Fruit fly (Drosophila melanogaster): Measurements from ENCODE around the gene CG31287.

The CG31287 gene

dm6 chr3R:16209714-16210553 lies 6.8 kb downstream of the CG31287 start:
- TF ChIP-seq insv (optimal IDR thresholded peaks at IDR 0.05) (no peak), ttk (optimal IDR thresholded peaks at IDR 0.05) (no peak), h (optimal IDR thresholded peaks at IDR 0.05) (no peak), Myc (optimal IDR thresholded peaks at IDR 0.05) (no peak), psq (optimal IDR thresholded peaks at IDR 0.05) (no peak), Sin3A (optimal IDR thresholded peaks at IDR 0.05) (no peak)

dm6 chr3R:16210808-16211578 lies 7.8 kb downstream of the CG31287 start:
- TF ChIP-seq h (optimal IDR thresholded peaks at IDR 0.05) (no peak), psq (optimal IDR thresholded peaks at IDR 0.05) (no peak), Sin3A (optimal IDR thresholded peaks at IDR 0.05) (no peak), ttk (optimal IDR thresholded peaks at IDR 0.05) (no peak), Myc (optimal IDR thresholded peaks at IDR 0.05) (no peak), insv (optimal IDR thresholded peaks at IDR 0.05) (no peak)

dm6 chr3R:16211883-16212540 lies 8.8 kb downstream of the CG31287 start:
- TF ChIP-seq Sin3A (optimal IDR thresholded peaks at IDR 0.05) (no peak), psq (optimal IDR thresholded peaks at IDR 0.05) (no peak), Myc (optimal IDR thresholded peaks at IDR 0.05) (no peak), h (optimal IDR thresholded peaks at IDR 0.05) (no peak), insv (optimal IDR thresholded peaks at IDR 0.05) (no peak), ttk (optimal IDR thresholded peaks at IDR 0.05) (no peak)

dm6 chr3R:16212859-16213708 lies 9.9 kb downstream of the CG31287 start:
- no peak for TF ChIP-seq insv (optimal IDR thresholded peaks at IDR 0.05)
- TF ChIP-seq psq (optimal IDR thresholded peaks at IDR 0.05) = no peak
- no peak for TF ChIP-seq h (optimal IDR thresholded peaks at IDR 0.05)
- no peak for TF ChIP-seq Sin3A (optimal IDR thresholded peaks at IDR 0.05)
- no peak for TF ChIP-seq Myc (optimal IDR thresholded peaks at IDR 0.05)

- no peak for TF ChIP-seq Sin3A (optimal IDR thresholded peaks at IDR 0.05)
These were observed 10.8 kb downstream of the CG31287 start for dm6 chr3R:16213792-16214473.

- TF ChIP-seq psq (optimal IDR thresholded peaks at IDR 0.05) (no peak), insv (optimal IDR thresholded peaks at IDR 0.05) (no peak), ttk (optimal IDR thresholded peaks at IDR 0.05) (no peak), Myc (optimal IDR thresholded peaks at IDR 0.05) (no peak), Sin3A (optimal IDR thresholded peaks at IDR 0.05) (no peak), h (optimal IDR thresholded peaks at IDR 0.05) (no peak)
These were observed 11.5 kb downstream of the CG31287 start for dm6 chr3R:16214474-16215318.

- TF ChIP-seq psq (optimal IDR thresholded peaks at IDR 0.05) (no peak), Sin3A (optimal IDR thresholded peaks at IDR 0.05) (no peak)
These were observed 12.1 kb downstream of the CG31287 start for dm6 chr3R:16215319-16215701.

dm6 chr3R:16217368-16217767 lies 14.2 kb downstream of the CG31287 start:
- TF ChIP-seq Myc (optimal IDR thresholded peaks at IDR 0.05) (no peak), h (optimal IDR thresholded peaks at IDR 0.05) (no peak), insv (optimal IDR thresholded peaks at IDR 0.05) (no peak), ttk (optimal IDR thresholded peaks at IDR 0.05) (no peak), Sin3A (optimal IDR thresholded peaks at IDR 0.05) (no peak), psq (optimal IDR thresholded peaks at IDR 0.05) (no peak)

- TF ChIP-seq Sin3A (optimal IDR thresholded peaks at IDR 0.05) (no peak), h (optimal IDR thresholded peaks at IDR 0.05) (no peak), Myc (optimal IDR thresholded peaks at IDR 0.05) (no peak), insv (optimal IDR thresholded peaks at IDR 0.05) (no peak), ttk (optimal IDR thresholded peaks at IDR 0.05) (no peak), psq (optimal IDR thresholded peaks at IDR 0.05) (no peak)
These were observed 15.3 kb downstream of the CG31287 start for dm6 chr3R:16218251-16219030.

Measured in Kc167 (cell line).